Worm (Caenorhabditis elegans) whole organism, L4 larva: Measurements from ENCODE around the gene phy-2.

ENCODE experiments used
- D1046.2 ChIP-seq: fragments of 200-800 bp; sonication (Bioruptor generic); IDR thresholded peaks from 2 replicates; pipeline ENCODE4 v1.3.6; 2022; ENCODE audit warnings: missing genetic modification characterization, missing compliant biosample characterization
- F37D6.2 ChIP-seq: sonication (generic microtip); optimal IDR thresholded peaks from 2 replicates; lab custom pipeline; 2016; ENCODE audit warnings: mild to moderate bottlenecking, missing genetic modification characterization, missing compliant biosample characterization
- R02D3.7 ChIP-seq: fragments of 150-350 bp; sonication (generic microtip); optimal IDR thresholded peaks from 3 replicates; lab custom pipeline; 2014; ENCODE audit warnings: missing biosample characterization, missing genetic modification characterization
- T20F7.1 ChIP-seq: fragments of 200-800 bp; sonication (Bioruptor generic); optimal IDR thresholded peaks from 2 replicates; lab custom pipeline; 2018; ENCODE audit warnings: mild to moderate bottlenecking, missing genetic modification characterization, missing compliant biosample characterization
- T26A8.4 ChIP-seq: fragments of 200-800 bp; sonication (Bioruptor generic); IDR thresholded peaks from 2 replicates; pipeline ENCODE4 v1.3.6; 2022; ENCODE audit warnings: missing genetic modification characterization, missing compliant biosample characterization
- Y75B8A.6 ChIP-seq: fragments of 200-800 bp; sonication (Bioruptor generic); IDR thresholded peaks from 2 replicates; pipeline ENCODE4 v1.3.6; 2022; ENCODE audit warnings: missing genetic modification reagents, missing genetic modification characterization, missing compliant biosample characterization
- aha-1 ChIP-seq: fragments of 150-350 bp; peaks from one replicate; lab custom pipeline; 2014; ENCODE audit warnings: missing biosample characterization, missing genetic modification characterization
- ama-1 ChIP-seq: fragments of 150-350 bp; optimal IDR thresholded peaks from 2 replicates; lab custom pipeline; 2014; ENCODE audit warnings: inconsistent platforms, mixed read lengths
- arid-1 ChIP-seq: fragments of 200-800 bp; sonication (Bioruptor generic); conservative IDR thresholded peaks from 2 replicates; pipeline ENCODE4 v1.3.6; 2022; ENCODE audit warnings: missing genetic modification reagents, missing genetic modification characterization, missing compliant biosample characterization
- ceh-82 ChIP-seq: sonication (generic microtip); optimal IDR thresholded peaks from 2 replicates; lab custom pipeline; 2017; ENCODE audit warnings: missing biosample characterization, missing genetic modification characterization
- ces-1 ChIP-seq: fragments of 150-350 bp; sonication (generic microtip); optimal IDR thresholded peaks from 4 replicates; lab custom pipeline; 2014; ENCODE audit warnings: missing biosample characterization, missing genetic modification reagents, missing genetic modification characterization
- cey-2 ChIP-seq: sonication (generic microtip); optimal IDR thresholded peaks from 3 replicates; lab custom pipeline; 2017; ENCODE audit warnings: missing genetic modification characterization, mild to moderate bottlenecking, missing compliant biosample characterization, antibody characterized with exemption, borderline replicate concordance; ENCODE audit not compliant: insufficient read depth
- daf-19 ChIP-seq: fragments of 200-800 bp; sonication (Bioruptor generic); conservative IDR thresholded peaks from 2 replicates; pipeline ENCODE4 v1.3.6; 2022; ENCODE audit warnings: missing genetic modification characterization, missing compliant biosample characterization
- dmd-8 ChIP-seq: fragments of 200-800 bp; sonication (Bioruptor generic); IDR thresholded peaks from 2 replicates; pipeline ENCODE4 v1.3.6; 2022; ENCODE audit warnings: missing genetic modification characterization, missing compliant biosample characterization
- duxl-1 ChIP-seq: sonication (generic microtip); optimal IDR thresholded peaks from 2 replicates; lab custom pipeline; 2016; ENCODE audit warnings: mild to moderate bottlenecking, missing genetic modification characterization, moderate library complexity, missing compliant biosample characterization; ENCODE audit not compliant: poor library complexity
- egl-27 ChIP-seq: sonication (generic microtip); optimal IDR thresholded peaks from 3 replicates; lab custom pipeline; 2017; ENCODE audit warnings: missing biosample characterization, missing genetic modification reagents, missing genetic modification characterization
- egl-43 ChIP-seq: fragments of 200-800 bp; sonication (Bioruptor generic); IDR thresholded peaks from 2 replicates; pipeline ENCODE4 v1.3.6; 2022; ENCODE audit warnings: missing genetic modification reagents, missing genetic modification characterization, missing compliant biosample characterization
- fos-1 ChIP-seq: fragments of 150-350 bp; optimal IDR thresholded peaks from 2 replicates; lab custom pipeline; 2014; ENCODE audit warnings: missing biosample characterization, missing genetic modification characterization
- hif-1 ChIP-seq, 2 experiments: sonication (generic microtip); optimal IDR thresholded peaks; 2 replicates each; lab custom pipeline; 2016 to 2017; ENCODE audit warnings: missing compliant biosample characterization in 2 of 2, missing genetic modification characterization in 2 of 2, missing genetic modification reagents in 2 of 2, missing genotype in 2 of 2, mild to moderate bottlenecking in 1 of 2
- hlh-11 ChIP-seq: fragments of 200-800 bp; sonication (Bioruptor generic); optimal IDR thresholded peaks from 2 replicates; lab custom pipeline; 2018; ENCODE audit warnings: mild to moderate bottlenecking, missing genetic modification characterization, missing compliant biosample characterization
- jun-1 ChIP-seq: fragments of 150-350 bp; optimal IDR thresholded peaks from 2 replicates; lab custom pipeline; 2014; ENCODE audit warnings: missing biosample characterization, missing genetic modification reagents, missing genetic modification characterization
- lin-13 ChIP-seq: fragments of 150-350 bp; optimal IDR thresholded peaks from 2 replicates; lab custom pipeline; 2014; ENCODE audit warnings: missing biosample characterization, missing genetic modification reagents, missing genetic modification characterization
- mdl-1 ChIP-seq, 2 experiments: fragments of 150-350 bp in 1 of 2; sonication (generic microtip) in 1 of 2; optimal IDR thresholded peaks; 2 replicates each; lab custom pipeline; 2014 to 2017; ENCODE audit warnings: missing biosample characterization in 2 of 2, missing genetic modification characterization in 2 of 2
- nhr-10 ChIP-seq: fragments of 150-350 bp; optimal IDR thresholded peaks from 2 replicates; lab custom pipeline; 2014; ENCODE audit warnings: missing biosample characterization, missing genetic modification characterization
- nhr-237 ChIP-seq: sonication (generic microtip); optimal IDR thresholded peaks from 2 replicates; lab custom pipeline; 2017; ENCODE audit warnings: missing biosample characterization, missing genetic modification characterization
- nhr-25 ChIP-seq: sonication (generic microtip); optimal IDR thresholded peaks from 2 replicates; lab custom pipeline; 2017; ENCODE audit warnings: missing genetic modification characterization, mild to moderate bottlenecking, missing compliant biosample characterization, antibody characterized with exemption, moderate library complexity, borderline replicate concordance; ENCODE audit not compliant: insufficient read depth
- nhr-28 ChIP-seq: fragments of 150-350 bp; optimal IDR thresholded peaks from 2 replicates; lab custom pipeline; 2014; ENCODE audit warnings: missing biosample characterization, missing genetic modification characterization
- nhr-42 ChIP-seq: fragments of 200-800 bp; sonication (Bioruptor generic); IDR thresholded peaks from 2 replicates; pipeline ENCODE4 v1.3.6; 2022; ENCODE audit warnings: missing genetic modification characterization, missing compliant biosample characterization
- nhr-48 ChIP-seq: sonication (generic microtip); optimal IDR thresholded peaks from 2 replicates; lab custom pipeline; 2016; ENCODE audit warnings: mild to moderate bottlenecking, missing genetic modification characterization, missing compliant biosample characterization
- nhr-77 ChIP-seq: fragments of 150-350 bp; optimal IDR thresholded peaks from 2 replicates; lab custom pipeline; 2014; ENCODE audit warnings: missing biosample characterization, missing genetic modification characterization
- php-3 ChIP-seq: fragments of 200-800 bp; sonication (Bioruptor generic); IDR thresholded peaks from 2 replicates; pipeline ENCODE4 v1.3.6; 2022; ENCODE audit warnings: missing genetic modification reagents, missing genetic modification characterization, missing compliant biosample characterization
- pqm-1 ChIP-seq: sonication (generic microtip); optimal IDR thresholded peaks from 2 replicates; lab custom pipeline; 2017; ENCODE audit warnings: missing biosample characterization, missing genetic modification characterization
- rbr-2 ChIP-seq: sonication (generic microtip); optimal IDR thresholded peaks from 2 replicates; lab custom pipeline; 2016; ENCODE audit warnings: missing genotype, missing genetic modification characterization, missing compliant biosample characterization
- skn-1 ChIP-seq: fragments of 150-350 bp; optimal IDR thresholded peaks from 2 replicates; lab custom pipeline; 2014; ENCODE audit warnings: missing biosample characterization, missing genetic modification characterization
- snpc-4 ChIP-seq: fragments of 150-350 bp; optimal IDR thresholded peaks from 2 replicates; lab custom pipeline; 2014; ENCODE audit warnings: missing biosample characterization, missing genetic modification characterization
- unc-39 ChIP-seq: sonication (generic microtip); optimal IDR thresholded peaks from 2 replicates; lab custom pipeline; 2017; ENCODE audit warnings: missing biosample characterization, missing genetic modification characterization
- unc-62 ChIP-seq, 3 experiments: fragments of 150-350 bp in 1 of 3; sonication (generic microtip); optimal IDR thresholded peaks in 2 of 3; peaks in 1 of 3; 1 replicate in 1 of 3; 2 replicates in 2 of 3; lab custom pipeline; 2014 to 2017; ENCODE audit warnings: missing biosample characterization in 3 of 3, missing genetic modification characterization in 3 of 3, missing genetic modification reagents in 3 of 3, missing genotype in 1 of 3
- vab-7 ChIP-seq: fragments of 200-800 bp; sonication (Bioruptor generic); IDR thresholded peaks from 2 replicates; pipeline ENCODE4 v1.3.6; 2022; ENCODE audit warnings: missing genetic modification reagents, missing genetic modification characterization, missing compliant biosample characterization
- zip-11 ChIP-seq: fragments of 200-800 bp; sonication (Bioruptor generic); IDR thresholded peaks from 2 replicates; pipeline ENCODE4 v1.3.6; 2022; ENCODE audit warnings: missing genetic modification characterization, missing compliant biosample characterization
- zip-2 ChIP-seq: fragments of 150-350 bp; optimal IDR thresholded peaks from 2 replicates; lab custom pipeline; 2014; ENCODE audit warnings: missing biosample characterization, missing genetic modification characterization

phy-2 gene

DNA sequence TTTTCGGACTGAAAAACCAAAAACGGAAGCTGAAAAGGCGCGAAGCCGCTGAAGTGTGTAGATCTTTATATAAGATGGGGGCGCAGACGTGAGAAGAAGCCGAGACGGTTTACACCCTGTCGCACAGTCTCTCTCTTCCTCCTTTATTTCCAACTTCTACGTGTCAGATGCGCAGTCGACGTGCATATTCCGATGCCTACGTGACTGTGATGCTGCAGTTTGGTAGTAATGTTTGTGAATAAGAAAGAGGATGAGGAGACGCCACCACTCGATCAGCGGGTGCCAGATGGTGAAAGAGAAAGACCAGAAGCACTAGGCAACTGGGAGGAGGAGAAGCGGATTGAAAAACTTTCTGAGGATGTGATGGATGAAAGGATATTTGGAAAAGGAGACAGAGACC lies 2.5 kb upstream of the phy-2 start:
- TF ChIP-seq T20F7.1 (GFP tag; lab: Kevin White, UChicago) (no peak), aha-1 (tag; lab: Kevin White, UChicago) (peak; percentile 54), duxl-1 (tag; lab: Kevin White, UChicago) (no peak), nhr-237 (tag; lab: Kevin White, UChicago) (no peak), mdl-1 (tag; optimal IDR thresholded peaks at IDR 0.05; lab: Kevin White, UChicago) (no peak), arid-1 (GFP tag; lab: Robert Waterston, UW) (no peak), nhr-48 (tag; lab: Kevin White, UChicago) (no peak), hif-1 (tag; optimal IDR thresholded peaks at IDR 0.05; lab: Kevin White, UChicago) (peak; percentile 37 to 95), ama-1 (lab: Kevin White, UChicago) (no peak), daf-19 (GFP tag; lab: Robert Waterston, UW) (no peak), nhr-25 (no peak)

DNA sequence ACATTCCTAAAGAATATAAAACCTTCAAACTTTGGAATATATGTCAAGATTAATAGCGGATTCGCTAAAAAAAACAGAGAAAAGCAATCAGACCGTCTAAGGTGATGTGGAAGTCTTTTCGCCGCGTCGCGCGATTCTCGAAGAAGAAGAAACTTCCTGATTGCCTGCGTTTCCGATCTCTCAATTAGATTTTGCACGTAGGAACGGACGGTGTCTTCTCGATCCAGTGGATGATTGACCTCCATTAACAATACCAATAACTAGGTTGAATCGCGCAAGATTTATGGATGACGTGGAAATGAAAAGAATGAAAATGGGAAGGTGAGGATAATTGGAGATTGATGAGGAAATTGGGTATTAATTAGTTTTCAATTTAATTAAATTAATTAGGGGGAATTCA lies 1.4 kb upstream of the phy-2 start:
- TF ChIP-seq D1046.2 (GFP tag; lab: Robert Waterston, UW): no peak
- TF ChIP-seq unc-62 (GFP tag; optimal IDR thresholded peaks at IDR 0.05 in 1 of 2; lab: Kevin White, UChicago): peak in 1 of 2 experiments; percentile 80
- no peak for TF ChIP-seq unc-62 (tag; optimal IDR thresholded peaks at IDR 0.05; lab: Kevin White, UChicago)
- no peak for TF ChIP-seq arid-1 (GFP tag; lab: Robert Waterston, UW)
- no peak for TF ChIP-seq nhr-10 (tag; lab: Kevin White, UChicago)
- TF ChIP-seq nhr-28 (tag; lab: Kevin White, UChicago): peak; percentile 22
- TF ChIP-seq hlh-11 (tag; lab: Kevin White, UChicago): peak; percentile 8
- peak; percentile 58 for TF ChIP-seq nhr-25
- TF ChIP-seq T26A8.4: 0 out of 2 replicates have a peak, but pooled peaks have one; percentile 34
- peak; percentile 63 for TF ChIP-seq ama-1 (lab: Kevin White, UChicago)

DNA sequence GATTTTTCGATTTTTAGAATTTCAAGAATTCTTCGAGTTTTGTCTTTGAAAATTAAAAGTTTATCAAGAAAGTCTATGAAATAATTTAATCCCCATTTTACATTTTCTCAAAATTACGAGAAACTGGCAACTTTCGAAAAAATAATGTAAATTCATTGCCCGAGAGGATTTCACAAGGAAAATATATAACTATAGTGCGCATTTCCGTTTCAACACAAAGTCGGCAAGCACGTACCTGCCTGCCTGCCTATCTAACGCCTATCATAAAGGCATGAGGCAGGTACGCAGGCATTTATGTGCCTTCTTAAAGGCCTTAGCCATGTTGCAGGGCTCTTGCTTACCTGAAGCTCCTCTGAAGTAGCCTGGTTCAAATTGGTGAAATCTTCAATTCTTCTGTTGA lies 3.0 kb downstream of the phy-2 start:
- TF ChIP-seq aha-1 (tag; lab: Kevin White, UChicago) (peak; percentile 84), nhr-77 (tag; lab: Kevin White, UChicago) (no peak), T26A8.4 (peak; percentile 48; the same call in 1 of the 2 replicates)
- TF ChIP-seq, all 104 proteins: peak for 2

DNA sequence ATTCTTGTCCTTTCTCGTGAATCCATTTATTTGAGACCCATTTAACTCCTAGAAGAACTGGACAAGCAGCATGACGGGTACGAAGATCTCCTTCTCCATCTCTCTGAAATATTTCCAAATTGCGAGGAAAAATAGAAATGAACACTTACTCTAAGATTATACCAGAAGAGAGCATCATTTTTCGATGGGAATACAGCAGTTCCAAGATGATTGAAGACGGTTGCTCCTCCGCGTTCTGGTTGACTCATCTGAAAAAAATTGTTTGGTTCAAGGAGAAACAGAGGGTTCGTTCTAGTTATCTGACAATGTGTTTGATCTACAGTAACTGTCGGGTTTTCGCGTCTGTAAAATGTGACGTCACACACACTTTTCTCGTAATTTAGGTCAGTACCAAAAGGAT lies 4.5 kb downstream of the phy-2 start:
- TF ChIP-seq jun-1 (no peak), vab-7 (GFP tag; lab: Robert Waterston, UW) (no peak), snpc-4 (tag; lab: Kevin White, UChicago) (no peak), hlh-11 (tag; lab: Kevin White, UChicago) (no peak), zip-2 (tag; lab: Kevin White, UChicago) (no peak), pqm-1 (tag; lab: Kevin White, UChicago) (no peak), dmd-8 (GFP tag; lab: Robert Waterston, UW) (no peak), php-3 (GFP tag; lab: Robert Waterston, UW) (peak; percentile 42; the same call in 1 of the 2 replicates), ceh-82 (tag; lab: Kevin White, UChicago) (no peak), egl-43 (GFP tag; lab: Robert Waterston, UW) (0 out of 2 replicates have a peak, but pooled peaks have one; percentile 4), T26A8.4 (peak; percentile 65), egl-27 (tag; lab: Kevin White, UChicago) (no peak), cey-2 (tag; lab: Kevin White, UChicago) (no peak), unc-39 (tag; lab: Kevin White, UChicago) (no peak), hif-1 (tag; optimal IDR thresholded peaks at IDR 0.05; lab: Kevin White, UChicago) (no peak), F37D6.2 (tag; lab: Kevin White, UChicago) (no peak), fos-1 (tag; lab: Kevin White, UChicago) (no peak), ces-1 (GFP tag; lab: Kevin White, UChicago) (no peak), daf-19 (GFP tag; lab: Robert Waterston, UW) (no peak), nhr-42 (GFP tag; lab: Robert Waterston, UW) (no peak), nhr-28 (tag; lab: Kevin White, UChicago) (no peak), Y75B8A.6 (GFP tag; lab: Robert Waterston, UW) (no peak), skn-1 (no peak), rbr-2 (no peak), arid-1 (GFP tag; lab: Robert Waterston, UW) (0 out of 2 replicates have a peak, but pooled peaks have one; percentile 7), lin-13 (GFP tag; lab: Kevin White, UChicago) (no peak), unc-62 (GFP tag; optimal IDR thresholded peaks at IDR 0.05 in 1 of 2; lab: Kevin White, UChicago) (no peak), unc-62 (tag; optimal IDR thresholded peaks at IDR 0.05; lab: Kevin White, UChicago) (no peak), R02D3.7 (tag; lab: Kevin White, UChicago) (no peak), zip-11 (GFP tag; lab: Robert Waterston, UW) (no peak)
